Worm (Caenorhabditis elegans): ENCODE data around the gene nasp-1.

DNA sequence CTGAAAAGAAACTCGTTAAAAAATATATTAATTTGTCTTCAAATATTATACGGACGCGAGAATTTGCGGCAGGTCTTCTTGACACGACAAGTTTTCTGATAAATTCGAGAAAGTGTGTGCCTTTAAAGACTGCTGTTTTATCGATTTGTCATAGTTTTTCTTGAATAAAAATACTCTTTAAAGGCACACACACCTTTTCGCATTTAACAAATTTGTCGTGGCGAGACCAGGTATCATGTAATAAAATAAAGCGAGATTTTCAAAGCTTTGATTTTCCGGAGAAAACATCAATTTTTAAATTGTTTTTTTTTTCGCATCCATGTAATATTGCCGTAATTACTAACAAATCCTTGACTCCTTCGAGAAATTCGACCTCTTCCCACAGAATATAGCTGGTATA lies 5.2 kb upstream of the nasp-1 start:
- TF ChIP-seq ama-1 (optimal IDR thresholded peaks at IDR 0.05) = no peak
- TF ChIP-seq pes-1 (GFP tag; IDR thresholded peaks at IDR 0.05) = no peak
- TF ChIP-seq tbx-11 (GFP tag; IDR thresholded peaks at IDR 0.05) = no peak
- TF ChIP-seq ets-7 (tag; optimal IDR thresholded peaks at IDR 0.05) = no peak
- no peak for TF ChIP-seq tra-4 (tag; optimal IDR thresholded peaks at IDR 0.05)
- TF ChIP-seq ceh-13 (GFP tag; optimal IDR thresholded peaks at IDR 0.05) = no peak
- TF ChIP-seq scrt-1 (GFP tag; IDR thresholded peaks at IDR 0.05) = no peak
- TF ChIP-seq sea-1 (GFP tag; conservative IDR thresholded peaks at IDR 0.05) = no peak
- no peak for TF ChIP-seq tbx-37 (GFP tag; conservative IDR thresholded peaks at IDR 0.05)
- TF ChIP-seq flt-1 (GFP tag; IDR thresholded peaks at IDR 0.05) = no peak
- no peak for TF ChIP-seq F13C5.2 (tag; optimal IDR thresholded peaks at IDR 0.05)
